Worm (Caenorhabditis elegans): Measurements from ENCODE around the gene sru-12.

sru-12 gene

DNA sequence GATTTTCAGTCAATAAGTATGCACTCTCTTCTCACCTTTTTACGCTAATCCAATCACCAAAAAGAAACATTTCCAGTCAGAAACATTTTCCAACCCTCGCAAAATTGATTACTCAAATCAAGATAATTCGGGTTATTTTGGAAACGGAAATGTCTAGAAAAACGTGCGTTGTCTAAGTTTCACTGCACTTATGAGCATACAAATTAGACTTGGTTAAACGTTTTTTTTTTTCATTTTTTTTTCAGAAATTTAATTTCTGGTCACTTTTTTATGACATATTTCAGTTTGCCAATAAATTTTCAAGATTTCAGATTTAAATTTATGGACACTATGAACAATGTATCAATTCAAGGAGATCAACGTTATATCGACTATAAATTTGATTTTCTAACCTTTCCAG lies at the start of gene sru-12:
TSS of gene sru-12 (plus strand) at position 301 of the 400 bp plus-strand sequence.
- no peak for TF ChIP-seq ceh-32 (tag; optimal IDR thresholded peaks at IDR 0.05; ENCODE audit: poor library complexity)
- TF ChIP-seq aha-1 (tag) = no peak
- TF ChIP-seq attf-4 (tag; optimal IDR thresholded peaks at IDR 0.05) = no peak
- no peak for TF ChIP-seq vab-7 (GFP tag; IDR thresholded peaks at IDR 0.05)
- TF ChIP-seq ztf-7 (tag; optimal IDR thresholded peaks at IDR 0.05) = no peak
- no peak for TF ChIP-seq R02D3.7 (tag; optimal IDR thresholded peaks at IDR 0.05)
- TF ChIP-seq dmd-6 (GFP tag; IDR thresholded peaks at IDR 0.05) = no peak
- TF ChIP-seq duxl-1 (tag; optimal IDR thresholded peaks at IDR 0.05; ENCODE audit: poor library complexity) = no peak
- no peak for TF ChIP-seq Y75B8A.6 (GFP tag; IDR thresholded peaks at IDR 0.05)
- no peak for TF ChIP-seq fos-1 (tag; optimal IDR thresholded peaks at IDR 0.05)
- TF ChIP-seq unc-39 (tag; optimal IDR thresholded peaks at IDR 0.05) = no peak
- TF ChIP-seq daf-19 (GFP tag; conservative IDR thresholded peaks at IDR 0.05) = no peak
- no peak for TF ChIP-seq set-16 (GFP tag; IDR thresholded peaks at IDR 0.05)
- no peak for TF ChIP-seq daf-12 (tag; optimal IDR thresholded peaks at IDR 0.05)
- TF ChIP-seq F49E8.2 (tag; optimal IDR thresholded peaks at IDR 0.05; ENCODE audit: borderline replicate concordance) = no peak
- TF ChIP-seq saeg-2 (GFP tag; IDR thresholded peaks at IDR 0.05) = no peak
- TF ChIP-seq egl-27 (tag; optimal IDR thresholded peaks at IDR 0.05) = no peak
- no peak for TF ChIP-seq lim-7 (GFP tag; IDR thresholded peaks at IDR 0.05)

DNA sequence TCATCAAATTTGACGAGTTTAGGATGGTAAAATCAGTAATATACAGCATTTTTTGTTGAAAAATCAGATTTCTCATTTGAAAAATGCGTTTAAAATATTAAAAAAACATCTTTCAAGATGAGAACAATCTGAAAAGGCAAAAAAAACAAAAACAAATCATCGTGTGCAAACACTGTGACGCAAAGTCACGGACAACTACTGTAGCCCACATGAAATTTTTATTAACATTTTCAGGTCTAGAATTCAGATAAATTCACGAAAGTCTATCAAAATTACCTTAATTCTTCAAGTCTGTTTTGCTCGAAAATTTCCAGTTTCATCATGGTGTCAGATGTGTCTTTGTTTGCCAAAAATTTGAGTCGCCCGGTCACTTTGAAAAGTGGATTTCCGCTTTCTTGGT lies 44.1 kb upstream of the sru-12 start:
- peak; percentile 0 for TF ChIP-seq aha-1 (tag)
- no peak for TF ChIP-seq egl-43 (GFP tag; IDR thresholded peaks at IDR 0.05)
- TF ChIP-seq T26A8.4 (GFP tag; IDR thresholded peaks at IDR 0.05) = no peak
- peak in 1 of 2 experiments; percentile 85 for TF ChIP-seq lsy-2 (tag; optimal IDR thresholded peaks at IDR 0.05)
- no peak for TF ChIP-seq ceh-28 (tag; optimal IDR thresholded peaks at IDR 0.05)
- 0 out of 2 replicates have a peak, but pooled peaks have one; percentile 10 for TF ChIP-seq lin-38 (GFP tag; IDR thresholded peaks at IDR 0.05)
- TF ChIP-seq skn-1 (tag; optimal IDR thresholded peaks at IDR 0.05) = no peak
- TF ChIP-seq snpc-1.2 (GFP tag; IDR thresholded peaks at IDR 0.05) = peak; percentile 84
- TF ChIP-seq nhr-76 (tag; optimal IDR thresholded peaks at IDR 0.05) = no peak

DNA sequence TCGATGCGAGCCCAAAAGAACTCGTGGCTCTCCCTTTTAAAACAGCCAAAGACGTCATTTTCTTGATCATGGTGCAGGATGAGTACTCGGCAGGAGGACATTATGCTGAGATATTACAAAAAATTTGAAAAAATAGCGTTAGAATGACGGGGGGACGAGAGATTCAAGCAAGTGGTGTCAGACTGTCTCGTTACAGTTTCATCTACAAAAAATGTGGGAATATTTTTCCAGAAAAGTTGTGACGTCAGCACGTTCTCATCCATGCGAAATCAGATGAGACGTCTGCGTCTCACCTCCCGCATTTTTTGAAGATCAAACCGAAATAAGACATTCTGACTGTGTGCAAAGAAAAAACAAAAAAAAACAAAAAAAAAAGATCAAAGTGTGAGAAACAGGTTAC lies 42.8 kb upstream of the sru-12 start, which contains the start of gene rsd-2:
TSS of gene rsd-2 (minus strand) at position 101 of the 400 bp plus-strand sequence.
- TF ChIP-seq mep-1 (tag; optimal IDR thresholded peaks at IDR 0.05) = no peak
- no peak for TF ChIP-seq lim-7 (GFP tag; IDR thresholded peaks at IDR 0.05)
- TF ChIP-seq D1046.2 (GFP tag; IDR thresholded peaks at IDR 0.05) = no peak
- no peak for TF ChIP-seq ceh-44 (GFP tag; IDR thresholded peaks at IDR 0.05)
- no peak for TF ChIP-seq Y75B8A.6 (GFP tag; IDR thresholded peaks at IDR 0.05)
- no peak for TF ChIP-seq F49E8.2 (tag; optimal IDR thresholded peaks at IDR 0.05; ENCODE audit: borderline replicate concordance)
- no peak for TF ChIP-seq ztf-7 (tag; optimal IDR thresholded peaks at IDR 0.05)
- TF ChIP-seq dve-1 (tag; optimal IDR thresholded peaks at IDR 0.05; ENCODE audit: insufficient read depth) = no peak
- TF ChIP-seq mxl-3 (GFP tag; optimal IDR thresholded peaks at IDR 0.05) = no peak
- no peak for TF ChIP-seq zip-2 (tag; optimal IDR thresholded peaks at IDR 0.05)
- TF ChIP-seq madf-5 (GFP tag; IDR thresholded peaks at IDR 0.05) = no peak
- TF ChIP-seq ceh-82 (tag; optimal IDR thresholded peaks at IDR 0.05) = no peak
- no peak for TF ChIP-seq daf-19 (GFP tag; conservative IDR thresholded peaks at IDR 0.05)

DNA sequence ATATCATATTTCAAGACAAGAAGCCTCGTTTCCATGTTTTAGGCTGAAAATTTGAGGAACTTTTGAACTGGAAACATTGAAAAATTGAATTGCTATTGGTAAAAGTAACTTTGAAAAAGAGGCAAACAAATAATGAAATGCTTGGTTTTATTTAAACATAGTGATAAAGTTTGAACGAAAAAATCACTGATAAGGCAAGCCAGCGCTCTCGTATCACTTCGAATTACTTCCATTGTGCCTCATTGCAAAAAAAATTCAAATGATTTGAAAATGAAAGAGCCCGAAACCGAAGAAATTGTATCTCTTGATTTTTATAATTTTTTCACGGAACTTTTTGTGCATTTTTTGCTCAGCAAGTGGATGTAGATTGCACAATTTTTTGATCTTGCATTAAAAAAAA lies 34.8 kb upstream of the sru-12 start, which contains the start of gene F52G2.3:
TSS of gene F52G2.3 (minus strand) at position 43 of the 400 bp plus-strand sequence.
- TF ChIP-seq nhr-237 (tag; optimal IDR thresholded peaks at IDR 0.05) (no peak), egl-43 (GFP tag; IDR thresholded peaks at IDR 0.05) (no peak), skn-1 (tag; optimal IDR thresholded peaks at IDR 0.05) (no peak), nhr-25 (tag; optimal IDR thresholded peaks at IDR 0.05; ENCODE audit: borderline replicate concordance, insufficient read depth) (no peak), ceh-62 (tag; optimal IDR thresholded peaks at IDR 0.05) (no peak), unc-62 (GFP tag; optimal IDR thresholded peaks at IDR 0.05 in 1 of 2) (peak in 1 of 2 experiments; percentile 5), unc-62 (tag; optimal IDR thresholded peaks at IDR 0.05) (no peak), F26F4.8 (GFP tag; conservative IDR thresholded peaks at IDR 0.05) (no peak), spr-1 (tag; optimal IDR thresholded peaks at IDR 0.05) (no peak), pqm-1 (tag; optimal IDR thresholded peaks at IDR 0.05) (peak; percentile 73), F44E2.7 (GFP tag; IDR thresholded peaks at IDR 0.05) (no peak), mxl-2 (GFP tag; conservative IDR thresholded peaks at IDR 0.05) (no peak), nhr-28 (tag; optimal IDR thresholded peaks at IDR 0.05) (peak; percentile 19)
